Fruit fly (Drosophila melanogaster) whole organism, embryonic: ENCODE measurements around the gene srl.

Experiments
- ATbp ChIP-seq: fragments of 200-800 bp; sonication (Bioruptor generic); optimal IDR thresholded peaks from 2 replicates; lab custom pipeline; 2017; ENCODE audit warnings: missing biosample characterization, mild to moderate bottlenecking, missing genetic modification characterization, missing genetic modification reagents
- Abd-B ChIP-seq: fragments of 200-800 bp; sonication (Bioruptor generic); optimal IDR thresholded peaks from 2 replicates; lab custom pipeline; 2018; ENCODE audit warnings: missing biosample characterization, mild to moderate bottlenecking, missing genetic modification characterization, moderate library complexity
- Blimp-1 ChIP-seq: fragments of 200-800 bp; sonication (Bioruptor generic); optimal IDR thresholded peaks from 3 replicates; lab custom pipeline; 2018; ENCODE audit warnings: missing biosample characterization, missing genetic modification characterization, mild to moderate bottlenecking, moderate library complexity, missing genetic modification reagents
- CG10462 ChIP-seq: fragments of 200-800 bp; sonication (Bioruptor generic); optimal IDR thresholded peaks from 2 replicates; lab custom pipeline; 2016; ENCODE audit warnings: missing biosample characterization, missing genetic modification characterization
- CG11093 ChIP-seq: fragments of 200-800 bp; sonication (Bioruptor generic); IDR thresholded peaks from 3 replicates; pipeline ENCODE4 v1.3.6; 2022; ENCODE audit warnings: missing biosample characterization, missing genetic modification characterization
- CG11247 ChIP-seq: fragments of 200-800 bp; sonication (Bioruptor generic); IDR thresholded peaks from 2 replicates; pipeline ENCODE4 v1.3.6; 2022; ENCODE audit warnings: missing biosample characterization, missing genetic modification characterization
- CG12071 ChIP-seq: fragments of 200-800 bp; sonication (Bioruptor generic); optimal IDR thresholded peaks from 3 replicates; lab custom pipeline; 2018; ENCODE audit warnings: missing biosample characterization, mild to moderate bottlenecking, missing genetic modification characterization
- CG12155 ChIP-seq: fragments of 200-800 bp; sonication (Bioruptor generic); optimal IDR thresholded peaks from 3 replicates; lab custom pipeline; 2016; ENCODE audit warnings: missing biosample characterization, missing genetic modification characterization
- CG12219 ChIP-seq: fragments of 200-800 bp; sonication (Bioruptor generic); optimal IDR thresholded peaks from 3 replicates; lab custom pipeline; 2018; ENCODE audit warnings: missing biosample characterization, mild to moderate bottlenecking, missing genetic modification characterization
- CG12236 ChIP-seq: fragments of 200-800 bp; sonication (Bioruptor generic); optimal IDR thresholded peaks from 2 replicates; lab custom pipeline; 2016; ENCODE audit warnings: missing biosample characterization, missing genetic modification characterization
- CG12942 ChIP-seq: fragments of 200-800 bp; sonication (Bioruptor generic); optimal IDR thresholded peaks from 3 replicates; lab custom pipeline; 2016; ENCODE audit warnings: missing biosample characterization, missing genetic modification characterization
- CG1529 ChIP-seq: fragments of 200-800 bp; sonication (Bioruptor generic); optimal IDR thresholded peaks from 3 replicates; lab custom pipeline; 2018; ENCODE audit warnings: missing biosample characterization, missing genetic modification characterization
- CG15479 ChIP-seq: fragments of 200-800 bp; sonication (Bioruptor generic); optimal IDR thresholded peaks from 3 replicates; lab custom pipeline; 2019; ENCODE audit warnings: missing biosample characterization, mild to moderate bottlenecking, missing genetic modification characterization, moderate library complexity
- CG1647 ChIP-seq: fragments of 200-800 bp; sonication (Bioruptor generic); optimal IDR thresholded peaks from 3 replicates; lab custom pipeline; 2016; ENCODE audit warnings: missing biosample characterization, missing genetic modification characterization
- CG16863 ChIP-seq: fragments of 200-800 bp; sonication (Bioruptor generic); optimal IDR thresholded peaks from 3 replicates; lab custom pipeline; 2016; ENCODE audit warnings: missing biosample characterization, missing genetic modification characterization
- CG17361 ChIP-seq: fragments of 200-800 bp; sonication (Bioruptor generic); IDR thresholded peaks from 3 replicates; pipeline ENCODE4 v1.3.6; 2022; ENCODE audit warnings: missing biosample characterization, missing genetic modification characterization
- CG17568 ChIP-seq: fragments of 200-800 bp; sonication (Bioruptor generic); optimal IDR thresholded peaks from 2 replicates; lab custom pipeline; 2018; ENCODE audit warnings: missing biosample characterization, mild to moderate bottlenecking, missing genetic modification characterization, moderate library complexity
- CG17802 ChIP-seq: fragments of 200-800 bp; sonication (Bioruptor generic); optimal IDR thresholded peaks from 2 replicates; lab custom pipeline; 2018; ENCODE audit warnings: missing biosample characterization, mild to moderate bottlenecking, missing genetic modification characterization, moderate library complexity
- CG18764 ChIP-seq: fragments of 200-800 bp; sonication (Bioruptor generic); optimal IDR thresholded peaks from 3 replicates; lab custom pipeline; 2016; ENCODE audit warnings: missing biosample characterization, missing genetic modification characterization
- CG2889 ChIP-seq: fragments of 200-800 bp; sonication (Bioruptor generic); IDR thresholded peaks from 3 replicates; pipeline ENCODE4 v1.3.6; 2022; ENCODE audit warnings: missing biosample characterization, missing genetic modification characterization
- CG4707 ChIP-seq: fragments of 200-800 bp; sonication (Bioruptor generic); optimal IDR thresholded peaks from 2 replicates; lab custom pipeline; 2018; ENCODE audit warnings: missing biosample characterization, mild to moderate bottlenecking, missing genetic modification characterization, moderate library complexity
- CG6272 ChIP-seq: fragments of 200-800 bp; sonication (Bioruptor generic); IDR thresholded peaks from 2 replicates; pipeline ENCODE4 v1.3.6; 2022; ENCODE audit warnings: missing biosample characterization, missing genetic modification characterization
- CG6765 ChIP-seq: fragments of 200-800 bp; sonication (Bioruptor generic); optimal IDR thresholded peaks from 3 replicates; lab custom pipeline; 2017; ENCODE audit warnings: missing biosample characterization, mild to moderate bottlenecking, missing genetic modification characterization
- CG7271 ChIP-seq: fragments of 200-800 bp; sonication (Bioruptor generic); optimal IDR thresholded peaks from 2 replicates; lab custom pipeline; 2018; ENCODE audit warnings: missing biosample characterization, mild to moderate bottlenecking, missing genetic modification characterization, moderate library complexity
- CG9609 ChIP-seq: fragments of 200-800 bp; sonication (Bioruptor generic); optimal IDR thresholded peaks from 3 replicates; lab custom pipeline; 2016; ENCODE audit warnings: missing biosample characterization, missing genetic modification characterization
- CG9817 ChIP-seq: fragments of 200-800 bp; sonication (Bioruptor generic); optimal IDR thresholded peaks from 2 replicates; lab custom pipeline; 2018; ENCODE audit warnings: missing biosample characterization, mild to moderate bottlenecking, missing genetic modification characterization, moderate library complexity
- D ChIP-seq, 2 experiments: fragments of 200-800 bp in 1 of 2; fragments of >200 bp in 1 of 2; sonication (Bioruptor generic) in 1 of 2; optimal IDR thresholded peaks; 2 replicates in 1 of 2; 3 replicates in 1 of 2; lab custom pipeline; 2017; ENCODE audit warnings: mild to moderate bottlenecking in 1 of 2, missing biosample characterization in 1 of 2, missing genetic modification characterization in 1 of 2, missing genetic modification reagents in 1 of 2
- Dll ChIP-seq: fragments of 200-800 bp; sonication (Bioruptor generic); IDR thresholded peaks from 4 replicates; pipeline ENCODE4 v1.3.6; 2022; ENCODE audit warnings: missing biosample characterization, missing genetic modification characterization; ENCODE audit not compliant: partially characterized antibody
- Hmx ChIP-seq: fragments of 200-800 bp; sonication (Bioruptor generic); optimal IDR thresholded peaks from 2 replicates; lab custom pipeline; 2016; ENCODE audit warnings: missing biosample characterization, missing genetic modification characterization
- Hr51 ChIP-seq, 2 experiments: fragments of 200-800 bp; sonication (Bioruptor generic); optimal IDR thresholded peaks; 2 replicates in 1 of 2; 3 replicates in 1 of 2; lab custom pipeline; 2016 to 2018; ENCODE audit warnings: missing biosample characterization in 2 of 2, missing genetic modification characterization in 2 of 2, mild to moderate bottlenecking in 1 of 2, moderate library complexity in 1 of 2
- NFAT ChIP-seq: fragments of 200-800 bp; sonication (Bioruptor generic); IDR thresholded peaks from 2 replicates; pipeline ENCODE4 v1.3.6; 2022; ENCODE audit warnings: missing biosample characterization, missing genetic modification characterization
- NfI ChIP-seq: fragments of 200-800 bp; sonication (Bioruptor generic); optimal IDR thresholded peaks from 3 replicates; lab custom pipeline; 2018; ENCODE audit warnings: missing biosample characterization, mild to moderate bottlenecking, missing genetic modification characterization, moderate library complexity
- Tbp ChIP-seq: fragments of >200 bp; optimal IDR thresholded peaks from 2 replicates; lab custom pipeline; 2018; ENCODE audit warnings: missing biosample characterization, missing genetic modification characterization
- Vsx1 ChIP-seq: fragments of 200-800 bp; sonication (Bioruptor generic); optimal IDR thresholded peaks from 2 replicates; lab custom pipeline; 2017; ENCODE audit warnings: missing biosample characterization, mild to moderate bottlenecking, missing genetic modification characterization, missing genetic modification reagents
- cato ChIP-seq: fragments of 200-800 bp; sonication (Bioruptor generic); optimal IDR thresholded peaks from 2 replicates; lab custom pipeline; 2016; ENCODE audit warnings: missing biosample characterization, missing genetic modification characterization, borderline replicate concordance
- croc ChIP-seq: fragments of 200-800 bp; sonication (Bioruptor generic); conservative IDR thresholded peaks from 3 replicates; pipeline ENCODE4 v1.3.6; 2022; ENCODE audit warnings: missing biosample characterization, missing genetic modification characterization
- dmrt99B ChIP-seq: fragments of 200-800 bp; sonication (Bioruptor generic); optimal IDR thresholded peaks from 2 replicates; lab custom pipeline; 2018; ENCODE audit warnings: missing biosample characterization, mild to moderate bottlenecking, missing genetic modification characterization, moderate library complexity
- eyg ChIP-seq: fragments of 200-800 bp; sonication (Bioruptor generic); optimal IDR thresholded peaks from 3 replicates; lab custom pipeline; 2016; ENCODE audit warnings: missing biosample characterization, missing genetic modification characterization
- knrl ChIP-seq: fragments of 200-800 bp; sonication (Bioruptor generic); IDR thresholded peaks from 3 replicates; pipeline ENCODE4 v1.3.6; 2022; ENCODE audit warnings: missing biosample characterization, missing genetic modification characterization; ENCODE audit not compliant: partially characterized antibody
- lab ChIP-seq: fragments of 200-800 bp; sonication (Bioruptor generic); optimal IDR thresholded peaks from 3 replicates; lab custom pipeline; 2017; ENCODE audit warnings: missing biosample characterization, missing genetic modification characterization, mild to moderate bottlenecking, moderate library complexity, missing genetic modification reagents
- maf-S ChIP-seq: fragments of 200-800 bp; sonication (Bioruptor generic); optimal IDR thresholded peaks from 2 replicates; lab custom pipeline; 2016; ENCODE audit warnings: missing biosample characterization, missing genetic modification characterization
- nom ChIP-seq: fragments of 200-800 bp; sonication (Bioruptor generic); optimal IDR thresholded peaks from 2 replicates; lab custom pipeline; 2017; ENCODE audit warnings: missing biosample characterization, missing genetic modification characterization, mild to moderate bottlenecking, moderate library complexity, missing genetic modification reagents
- pho ChIP-seq: fragments of 200-800 bp; sonication (Bioruptor generic); optimal IDR thresholded peaks from 2 replicates; lab custom pipeline; 2016; ENCODE audit warnings: missing biosample characterization, missing genetic modification characterization
- row ChIP-seq: fragments of 200-800 bp; sonication (Bioruptor generic); IDR thresholded peaks from 3 replicates; pipeline ENCODE4 v1.3.6; 2022; ENCODE audit warnings: missing biosample characterization, missing genetic modification characterization
- sd ChIP-seq: fragments of 200-800 bp; sonication (Bioruptor generic); optimal IDR thresholded peaks from 3 replicates; lab custom pipeline; 2018; ENCODE audit warnings: missing biosample characterization, mild to moderate bottlenecking, missing genetic modification characterization, moderate library complexity
- sob ChIP-seq: fragments of 200-800 bp; sonication (Bioruptor generic); IDR thresholded peaks from 2 replicates; pipeline ENCODE4 v1.3.6; 2022; ENCODE audit warnings: missing biosample characterization, missing genetic modification characterization
- tap ChIP-seq: fragments of 200-800 bp; optimal IDR thresholded peaks from 3 replicates; lab custom pipeline; 2019; ENCODE audit warnings: missing biosample characterization, mild to moderate bottlenecking, missing genetic modification characterization, moderate library complexity
- yki ChIP-seq: fragments of >200 bp; optimal IDR thresholded peaks from 3 replicates; lab custom pipeline; 2018
- zf30C ChIP-seq: fragments of 200-800 bp; sonication (Bioruptor generic); optimal IDR thresholded peaks from 3 replicates; lab custom pipeline; 2018; ENCODE audit warnings: missing biosample characterization, mild to moderate bottlenecking, missing genetic modification characterization

srl gene

DNA sequence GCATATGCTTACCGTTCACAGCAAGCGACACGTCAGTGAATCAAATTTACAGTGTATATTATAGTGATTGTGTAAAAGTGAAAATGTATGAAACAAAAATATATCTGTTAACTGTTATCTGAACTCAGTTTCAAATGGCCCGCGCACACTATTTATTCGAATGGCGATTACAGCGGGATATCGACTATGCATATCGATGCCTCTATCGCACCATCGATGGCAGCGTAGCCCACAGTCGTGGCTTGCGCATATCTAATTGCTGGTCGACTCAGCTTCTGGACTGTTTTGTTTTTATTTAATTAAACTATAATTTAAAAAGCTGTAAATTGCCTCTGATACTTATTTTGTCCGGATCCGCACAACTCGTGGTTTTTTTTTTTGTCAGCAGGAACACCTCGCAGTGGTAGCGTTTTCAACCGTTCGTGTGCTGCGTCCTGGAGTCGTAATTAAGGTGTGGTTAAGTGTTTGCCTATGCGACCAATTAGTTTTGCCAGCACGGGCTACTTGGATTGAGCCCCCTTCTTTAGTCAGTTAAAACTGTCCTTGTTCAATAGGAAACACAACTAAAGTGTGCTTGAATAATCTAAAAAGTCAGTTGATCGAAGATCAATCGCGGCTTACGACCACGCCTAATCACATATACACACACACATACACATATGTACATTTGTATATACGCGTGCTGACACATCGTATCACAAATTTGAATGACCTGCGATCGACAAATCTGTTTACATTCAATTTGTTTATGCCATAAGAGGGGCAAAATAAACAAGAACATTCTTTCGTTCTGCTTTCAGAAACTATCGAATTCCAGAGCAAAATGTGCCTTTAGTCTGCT, 47.8 kb downstream of the srl start, which contains the start of gene Cont (continued):
- TF ChIP-seq CG15479: peak; percentile 12
- no peak for TF ChIP-seq CG16863 (GFP tag; lab: Kevin White, UChicago)
- TF ChIP-seq cato (GFP tag; lab: Kevin White, UChicago): no peak
- TF ChIP-seq CG17802 (tag; lab: Kevin White, UChicago): no peak
- TF ChIP-seq CG9817 (tag; lab: Kevin White, UChicago): no peak
- no peak for TF ChIP-seq CG10462 (GFP tag; lab: Kevin White, UChicago)
- no peak for TF ChIP-seq CG17568 (GFP tag; lab: Kevin White, UChicago)
- TF ChIP-seq yki (lab: Kevin White, UChicago): no peak
- no peak for TF ChIP-seq CG12155 (GFP tag; lab: Kevin White, UChicago)
- TF ChIP-seq zf30C (GFP tag; lab: Kevin White, UChicago): no peak
- TF ChIP-seq CG6765 (GFP tag; lab: Kevin White, UChicago): no peak
- no peak for TF ChIP-seq Blimp-1 (GFP tag; lab: Kevin White, UChicago)
- TF ChIP-seq ATbp (GFP tag; lab: Kevin White, UChicago): no peak
- no peak for TF ChIP-seq dmrt99B
- no peak for TF ChIP-seq CG1647
- TF ChIP-seq sob (GFP tag; lab: Robert Waterston, UW): no peak
- no peak for TF ChIP-seq Vsx1 (GFP tag; lab: Kevin White, UChicago)
- TF ChIP-seq pho (GFP tag; lab: Kevin White, UChicago): no peak
- no peak for TF ChIP-seq CG12219 (GFP tag; lab: Kevin White, UChicago)
- TF ChIP-seq CG12942 (GFP tag; lab: Kevin White, UChicago): no peak
- no peak for TF ChIP-seq CG18764 (GFP tag; lab: Kevin White, UChicago)
- no peak for TF ChIP-seq CG7271 (tag; lab: Kevin White, UChicago)
- no peak for TF ChIP-seq CG4707 (GFP tag; lab: Kevin White, UChicago)
- TF ChIP-seq CG11247 (GFP tag; lab: Robert Waterston, UW): no peak
- no peak for TF ChIP-seq tap (tag; lab: Kevin White, UChicago)
- TF ChIP-seq Hr51 (GFP tag; optimal IDR thresholded peaks at IDR 0.05; lab: Kevin White, UChicago): peak in 1 of 2 experiments; percentile 38
- 0 out of 3 replicates have a peak, but pooled peaks have one; percentile 10 for TF ChIP-seq CG17361 (GFP tag; lab: Robert Waterston, UW)
- no peak for TF ChIP-seq nom
- TF ChIP-seq croc (GFP tag; lab: Robert Waterston, UW): no peak
- TF ChIP-seq CG2889 (GFP tag; lab: Robert Waterston, UW): no peak
- peak; percentile 91 for TF ChIP-seq knrl (GFP tag; lab: Robert Waterston, UW)
- TF ChIP-seq CG12071 (GFP tag; lab: Kevin White, UChicago): no peak
- no peak for TF ChIP-seq sd (tag; lab: Kevin White, UChicago)
- no peak for TF ChIP-seq CG9609 (GFP tag; lab: Kevin White, UChicago)
- no peak for TF ChIP-seq CG6272 (GFP tag; lab: Robert Waterston, UW)
- no peak for TF ChIP-seq CG12236
- no peak for TF ChIP-seq D (optimal IDR thresholded peaks at IDR 0.05; lab: Kevin White, UChicago)
- TF ChIP-seq D (GFP tag; optimal IDR thresholded peaks at IDR 0.05; lab: Kevin White, UChicago): no peak
- no peak for TF ChIP-seq Tbp
- TF ChIP-seq NfI: no peak
- no peak for TF ChIP-seq Abd-B
- TF ChIP-seq CG11093 (GFP tag; lab: Robert Waterston, UW): no peak
- TF ChIP-seq Hmx (GFP tag; lab: Kevin White, UChicago): no peak
- no peak for TF ChIP-seq maf-S (GFP tag; lab: Kevin White, UChicago)
- TF ChIP-seq CG1529 (GFP tag; lab: Kevin White, UChicago): no peak
- no peak for TF ChIP-seq eyg
- no peak for TF ChIP-seq NFAT (GFP tag; lab: Robert Waterston, UW)
- TF ChIP-seq row: peak; percentile 37; the same call in 1 of the 3 replicates
- TF ChIP-seq lab (GFP tag; lab: Kevin White, UChicago): no peak
- TF ChIP-seq Dll: peak; percentile 91
